Worm (Caenorhabditis elegans) whole organism, early embryonic: ENCODE results near the gene mbk-2.

ENCODE experiments used
- B0310.2 ChIP-seq: sonication (generic microtip); optimal IDR thresholded peaks from 2 replicates; lab custom pipeline; 2016; ENCODE audit warnings: mild to moderate bottlenecking, missing genetic modification characterization, missing compliant biosample characterization
- F13C5.2 ChIP-seq: sonication (generic microtip); optimal IDR thresholded peaks from 2 replicates; lab custom pipeline; 2017; ENCODE audit warnings: mild to moderate bottlenecking, missing genetic modification characterization, inconsistent platforms, missing compliant biosample characterization
- aly-1 ChIP-seq: sonication (generic microtip); optimal IDR thresholded peaks from 2 replicates; lab custom pipeline; 2016; ENCODE audit warnings: missing genetic modification characterization, missing compliant biosample characterization
- ama-1 ChIP-seq: fragments of 150-350 bp; optimal IDR thresholded peaks from 2 replicates; lab custom pipeline; 2014
- ceh-36 ChIP-seq: sonication (generic microtip); optimal IDR thresholded peaks from 2 replicates; lab custom pipeline; 2016; ENCODE audit warnings: missing genetic modification characterization, inconsistent platforms, missing compliant biosample characterization
- ets-7 ChIP-seq: sonication (generic microtip); optimal IDR thresholded peaks from 2 replicates; lab custom pipeline; 2016; ENCODE audit warnings: missing genotype, missing genetic modification characterization, missing compliant biosample characterization
- flt-1 ChIP-seq: fragments of 200-800 bp; sonication (Bioruptor generic); IDR thresholded peaks from 2 replicates; pipeline ENCODE4 v1.3.6; 2022; ENCODE audit warnings: missing genetic modification characterization, missing compliant biosample characterization
- hmg-4 ChIP-seq: fragments of 200-800 bp; sonication (Bioruptor generic); optimal IDR thresholded peaks from 2 replicates; lab custom pipeline; 2018; ENCODE audit warnings: mild to moderate bottlenecking, missing genetic modification characterization, missing compliant biosample characterization
- pes-1 ChIP-seq: fragments of 200-800 bp; sonication (Bioruptor generic); IDR thresholded peaks from 2 replicates; pipeline ENCODE4 v1.3.6; 2022; ENCODE audit warnings: missing genetic modification reagents, missing genetic modification characterization, missing compliant biosample characterization
- scrt-1 ChIP-seq: fragments of 200-800 bp; sonication (Bioruptor generic); IDR thresholded peaks from 2 replicates; pipeline ENCODE4 v1.3.6; 2022; ENCODE audit warnings: missing genetic modification characterization, missing compliant biosample characterization
- sea-1 ChIP-seq: fragments of 200-800 bp; sonication (Bioruptor generic); conservative IDR thresholded peaks from 2 replicates; pipeline ENCODE4 v1.3.6; 2022; ENCODE audit warnings: missing genetic modification characterization, missing compliant biosample characterization
- tbx-37 ChIP-seq: fragments of 200-800 bp; sonication (Bioruptor generic); conservative IDR thresholded peaks from 2 replicates; pipeline ENCODE4 v1.3.6; 2022; ENCODE audit warnings: missing genetic modification reagents, missing genetic modification characterization, missing compliant biosample characterization
- tra-4 ChIP-seq: sonication (generic microtip); optimal IDR thresholded peaks from 2 replicates; lab custom pipeline; 2017; ENCODE audit warnings: missing genetic modification characterization, missing compliant biosample characterization

DNA sequence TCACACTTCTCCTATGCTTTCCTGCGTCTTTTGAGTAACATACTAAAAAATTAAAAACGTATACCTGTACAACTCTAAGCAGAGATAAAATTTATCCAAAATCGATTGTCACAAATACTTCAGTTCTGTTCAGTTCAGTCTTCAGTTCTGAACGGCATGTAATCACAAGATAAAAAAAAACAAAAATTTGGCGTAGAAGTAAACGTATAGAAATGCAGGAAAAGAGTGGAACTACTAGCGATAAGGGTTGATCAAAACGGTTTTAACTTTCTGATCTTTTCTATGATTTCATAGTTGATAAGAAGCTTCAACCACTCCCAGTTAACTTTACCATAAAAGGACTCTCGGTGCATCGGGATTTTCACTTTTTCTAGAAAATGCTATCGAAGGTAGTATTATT is 43.9 kb upstream of the mbk-2 start, which contains the start of gene dod-22:
- TF ChIP-seq ceh-36 (tag; lab: Kevin White, UChicago): no peak
- TF ChIP-seq ama-1: no peak
- TF ChIP-seq pes-1 (GFP tag; lab: Robert Waterston, UW): no peak
- no peak for TF ChIP-seq flt-1 (GFP tag; lab: Robert Waterston, UW)
- TF ChIP-seq hmg-4 (GFP tag; lab: Kevin White, UChicago): no peak
- TF ChIP-seq ets-7 (tag; lab: Kevin White, UChicago): no peak
- TF ChIP-seq sea-1: no peak
- no peak for TF ChIP-seq B0310.2 (tag; lab: Kevin White, UChicago)
- no peak for TF ChIP-seq scrt-1
- TF ChIP-seq F13C5.2 (tag; lab: Kevin White, UChicago): no peak
- no peak for TF ChIP-seq tbx-37 (GFP tag; lab: Robert Waterston, UW)
- no peak for TF ChIP-seq aly-1
- TF ChIP-seq tra-4 (tag; lab: Kevin White, UChicago): no peak
